Fruit fly (Drosophila melanogaster) Kc167 (cell line): Measurements from ENCODE around the gene CG7573.

Experiments used
- Myc ChIP-seq: fragments of >200 bp; optimal IDR thresholded peaks from 2 replicates; lab custom pipeline; 2017; ENCODE audit warnings: missing external identifiers
- Sin3A ChIP-seq: fragments of >200 bp; optimal IDR thresholded peaks from 2 replicates; lab custom pipeline; 2018; ENCODE audit warnings: missing external identifiers
- h ChIP-seq: fragments of >200 bp; optimal IDR thresholded peaks from 3 replicates; lab custom pipeline; 2018; ENCODE audit warnings: missing external identifiers
- insv ChIP-seq: fragments of >200 bp; optimal IDR thresholded peaks from 3 replicates; lab custom pipeline; 2018; ENCODE audit warnings: missing external identifiers
- psq ChIP-seq: fragments of >200 bp; optimal IDR thresholded peaks from 2 replicates; lab custom pipeline; 2017; ENCODE audit warnings: missing external identifiers
- ttk ChIP-seq: sonication (Bioruptor generic); optimal IDR thresholded peaks from 2 replicates; lab custom pipeline; 2017; ENCODE audit warnings: missing external identifiers

DNA sequence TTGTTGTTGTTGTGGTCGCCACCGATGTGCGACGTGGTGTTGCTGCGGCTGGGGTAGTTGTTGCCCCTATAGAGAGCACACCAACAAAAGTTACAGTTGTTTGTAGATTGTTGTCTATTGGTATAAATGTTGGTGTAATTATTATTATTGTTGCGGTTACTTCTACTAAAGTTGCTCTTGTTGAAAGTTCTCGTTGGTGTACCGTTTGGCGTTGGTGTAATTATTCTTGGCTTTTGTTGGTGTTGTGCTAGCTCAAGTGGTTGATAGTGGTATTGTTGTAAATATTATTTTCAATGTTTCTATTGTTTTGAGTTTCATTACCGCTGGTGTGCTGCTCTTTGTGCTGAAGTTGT, 16.4 kb upstream of the CG7573 start:
- TF ChIP-seq insv (lab: Kevin White, UChicago) (no peak), psq (lab: Kevin White, UChicago) (no peak), ttk (lab: Kevin White, UChicago) (no peak), h (lab: Kevin White, UChicago) (no peak), Sin3A (lab: Kevin White, UChicago) (no peak), Myc (no peak)
